Fruit fly (Drosophila melanogaster): ENCODE results near the gene CG8420.

dm6 chr3R:9246366-9246765, at the start of gene CG8420:
- TF ChIP-seq CG11617 (GFP tag; optimal IDR thresholded peaks at IDR 0.05) (no peak), bab1 (GFP tag; optimal IDR thresholded peaks at IDR 0.05) (no peak), CG7045 (GFP tag; optimal IDR thresholded peaks at IDR 0.05) (no peak), tj (GFP tag; optimal IDR thresholded peaks at IDR 0.05) (no peak), CG33017 (tag; optimal IDR thresholded peaks at IDR 0.05) (no peak)

Measured in whole organism, adult.